Worm (Caenorhabditis elegans): ENCODE data around the gene tor-1.

tor-1 gene

DNA sequence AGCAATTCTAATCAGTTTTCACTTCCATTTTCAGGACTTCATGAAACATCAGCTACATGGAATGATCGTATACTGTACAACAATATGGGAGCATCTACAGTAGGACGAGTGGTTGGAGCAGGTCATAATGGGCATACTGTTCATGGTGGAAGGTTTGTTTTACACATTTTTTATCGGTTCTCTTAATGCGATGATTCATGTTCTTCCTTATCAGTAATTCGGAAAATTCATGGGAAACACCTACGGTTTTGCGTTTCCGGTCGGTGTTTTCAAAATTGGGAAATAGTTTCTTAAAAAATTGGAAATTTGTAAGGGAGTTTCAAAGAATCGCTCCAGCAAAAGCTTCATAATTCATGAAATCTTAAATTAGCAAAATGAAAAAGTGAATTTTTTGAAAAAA lies 44.8 kb downstream of the tor-1 start:
- peak; percentile 85 for TF ChIP-seq fos-1 (tag; optimal IDR thresholded peaks at IDR 0.05)
- no peak for TF ChIP-seq gmeb-1 (tag; optimal IDR thresholded peaks at IDR 0.05)

Measured in whole organism, L2 larva.